Worm (Caenorhabditis elegans) whole organism, L2 larva: Measurements from ENCODE around the gene Y38C1BA.1.
A peak's percentile ranks its signal among the peaks of the same experiment; 100 is the strongest.

ENCODE experiments used
- C34F6.9 ChIP-seq: fragments of 150-350 bp; optimal IDR thresholded peaks from 2 replicates; lab custom pipeline; 2014; ENCODE audit warnings: missing biosample characterization, missing genetic modification characterization
- F13H6.1 ChIP-seq: sonication (generic microtip); optimal IDR thresholded peaks from 2 replicates; lab custom pipeline; 2016; ENCODE audit warnings: missing genetic modification characterization, missing compliant biosample characterization
- R02D3.7 ChIP-seq: fragments of 150-350 bp; optimal IDR thresholded peaks from 2 replicates; lab custom pipeline; 2014; ENCODE audit warnings: missing biosample characterization, missing genetic modification characterization
- Y55F3AM.14 ChIP-seq: fragments of 200-800 bp; sonication (Bioruptor generic); optimal IDR thresholded peaks from 2 replicates; lab custom pipeline; 2018; ENCODE audit warnings: mild to moderate bottlenecking, missing genetic modification characterization, missing compliant biosample characterization
- ZK546.5 ChIP-seq: sonication (generic microtip); optimal IDR thresholded peaks from 2 replicates; lab custom pipeline; 2017; ENCODE audit warnings: missing biosample characterization, missing genetic modification characterization
- alr-1 ChIP-seq: fragments of 150-350 bp; optimal IDR thresholded peaks from 2 replicates; lab custom pipeline; 2014; ENCODE audit warnings: missing biosample characterization, missing genetic modification characterization
- aly-2 ChIP-seq: fragments of 150-350 bp; optimal IDR thresholded peaks from 2 replicates; lab custom pipeline; 2014; ENCODE audit warnings: missing biosample characterization, missing genetic modification characterization
- ama-1 ChIP-seq: fragments of 150-350 bp; optimal IDR thresholded peaks from 2 replicates; lab custom pipeline; 2018; ENCODE audit warnings: inconsistent platforms
- blmp-1 ChIP-seq: sonication (generic microtip); optimal IDR thresholded peaks from 2 replicates; lab custom pipeline; 2017; ENCODE audit warnings: missing genetic modification characterization, mild to moderate bottlenecking, missing compliant biosample characterization, antibody characterized with exemption, moderate library complexity; ENCODE audit not compliant: insufficient read depth
- ceh-16 ChIP-seq: fragments of 150-350 bp; optimal IDR thresholded peaks from 2 replicates; lab custom pipeline; 2014; ENCODE audit warnings: missing biosample characterization, missing genetic modification characterization
- ceh-82 ChIP-seq: fragments of 150-350 bp; optimal IDR thresholded peaks from 2 replicates; lab custom pipeline; 2014; ENCODE audit warnings: missing biosample characterization, missing genetic modification characterization
- crh-2 ChIP-seq: sonication (generic microtip); optimal IDR thresholded peaks from 2 replicates; lab custom pipeline; 2017; ENCODE audit warnings: missing biosample characterization, missing genetic modification characterization
- egl-27 ChIP-seq: sonication (generic microtip); optimal IDR thresholded peaks from 3 replicates; lab custom pipeline; 2017; ENCODE audit warnings: missing biosample characterization, missing genetic modification reagents, missing genetic modification characterization
- elt-3 ChIP-seq: sonication (generic microtip); optimal IDR thresholded peaks from 2 replicates; lab custom pipeline; 2017; ENCODE audit warnings: missing biosample characterization, missing genetic modification characterization
- fos-1 ChIP-seq: fragments of 150-350 bp; optimal IDR thresholded peaks from 2 replicates; lab custom pipeline; 2014; ENCODE audit warnings: missing biosample characterization, missing genetic modification characterization
- gmeb-1 ChIP-seq: fragments of 150-350 bp; optimal IDR thresholded peaks from 2 replicates; lab custom pipeline; 2014; ENCODE audit warnings: missing biosample characterization, missing genetic modification characterization
- lin-11 ChIP-seq: fragments of 150-350 bp; sonication (generic microtip); optimal IDR thresholded peaks from 2 replicates; lab custom pipeline; 2014; ENCODE audit warnings: missing biosample characterization, missing genetic modification characterization, inconsistent platforms, mixed read lengths
- lin-13 ChIP-seq: fragments of 150-350 bp; optimal IDR thresholded peaks from 2 replicates; lab custom pipeline; 2014; ENCODE audit warnings: missing biosample characterization, missing genetic modification reagents, missing genetic modification characterization
- lin-39 ChIP-seq: fragments of 150-350 bp; optimal IDR thresholded peaks from 2 replicates; lab custom pipeline; 2014; ENCODE audit warnings: missing biosample characterization, missing genetic modification reagents, missing genetic modification characterization
- lsy-2 ChIP-seq, 2 experiments: fragments of 150-350 bp in 1 of 2; sonication (generic microtip) in 1 of 2; optimal IDR thresholded peaks; 2 replicates each; lab custom pipeline; 2014 to 2017; ENCODE audit warnings: missing biosample characterization in 2 of 2, missing genetic modification characterization in 2 of 2
- mab-5 ChIP-seq: fragments of 150-350 bp; optimal IDR thresholded peaks from 2 replicates; lab custom pipeline; 2014; ENCODE audit warnings: missing biosample characterization, missing genetic modification characterization
- mbf-1 ChIP-seq: sonication (generic microtip); optimal IDR thresholded peaks from 2 replicates; lab custom pipeline; 2017; ENCODE audit warnings: missing biosample characterization, missing genetic modification characterization
- mdl-1 ChIP-seq, 2 experiments: fragments of 150-350 bp in 1 of 2; sonication (generic microtip) in 1 of 2; optimal IDR thresholded peaks; 2 replicates each; lab custom pipeline; 2017; ENCODE audit warnings: missing biosample characterization in 2 of 2, missing genetic modification characterization in 2 of 2
- nhr-10 ChIP-seq: sonication (generic microtip); optimal IDR thresholded peaks from 2 replicates; lab custom pipeline; 2017; ENCODE audit warnings: missing biosample characterization, missing genetic modification characterization
- nhr-11 ChIP-seq: fragments of 150-350 bp; optimal IDR thresholded peaks from 2 replicates; lab custom pipeline; 2014; ENCODE audit warnings: missing biosample characterization, missing genetic modification characterization
- nhr-12 ChIP-seq: fragments of 150-350 bp; optimal IDR thresholded peaks from 2 replicates; lab custom pipeline; 2014; ENCODE audit warnings: missing biosample characterization, missing genetic modification characterization
- nhr-129 ChIP-seq: fragments of 150-350 bp; optimal IDR thresholded peaks from 2 replicates; lab custom pipeline; 2014; ENCODE audit warnings: missing biosample characterization, missing genetic modification characterization
- nhr-21 ChIP-seq: fragments of 150-350 bp; optimal IDR thresholded peaks from 2 replicates; lab custom pipeline; 2014; ENCODE audit warnings: missing biosample characterization, missing genetic modification characterization
- nhr-23 ChIP-seq: fragments of 150-350 bp; optimal IDR thresholded peaks from 2 replicates; lab custom pipeline; 2014; ENCODE audit warnings: missing biosample characterization, missing genetic modification reagents, missing genetic modification characterization
- nhr-25 ChIP-seq: fragments of 150-350 bp; sonication (generic microtip); optimal IDR thresholded peaks from 3 replicates; lab custom pipeline; 2014; ENCODE audit warnings: missing biosample characterization, missing genetic modification characterization
- nhr-6 ChIP-seq: fragments of 150-350 bp; optimal IDR thresholded peaks from 2 replicates; lab custom pipeline; 2014; ENCODE audit warnings: missing biosample characterization, missing genetic modification characterization
- nhr-77 ChIP-seq: fragments of 150-350 bp; optimal IDR thresholded peaks from 2 replicates; lab custom pipeline; 2014; ENCODE audit warnings: missing biosample characterization, missing genetic modification characterization
- sem-4 ChIP-seq: fragments of 150-350 bp; optimal IDR thresholded peaks from 2 replicates; lab custom pipeline; 2014; ENCODE audit warnings: missing biosample characterization, missing genetic modification reagents, missing genetic modification characterization
- skn-1 ChIP-seq: sonication (generic microtip); optimal IDR thresholded peaks from 2 replicates; lab custom pipeline; 2017; ENCODE audit warnings: missing biosample characterization, missing genetic modification characterization
- sma-3 ChIP-seq: sonication (generic microtip); optimal IDR thresholded peaks from 2 replicates; lab custom pipeline; 2016; ENCODE audit warnings: missing genetic modification reagents, missing genetic modification characterization, missing compliant biosample characterization
- sma-9 ChIP-seq, 2 experiments: fragments of 150-350 bp in 1 of 2; sonication (generic microtip) in 1 of 2; optimal IDR thresholded peaks; 2 replicates each; lab custom pipeline; 2014 to 2016; ENCODE audit warnings: missing genetic modification characterization in 2 of 2, mild to moderate bottlenecking in 1 of 2, missing biosample characterization in 1 of 2, missing compliant biosample characterization in 1 of 2, missing genetic modification reagents in 1 of 2, moderate library complexity in 1 of 2
- snpc-4 ChIP-seq: fragments of 150-350 bp; optimal IDR thresholded peaks from 2 replicates; lab custom pipeline; 2014; ENCODE audit warnings: missing biosample characterization, missing genetic modification characterization
- unc-39 ChIP-seq: fragments of 150-350 bp; optimal IDR thresholded peaks from 2 replicates; lab custom pipeline; 2014; ENCODE audit warnings: missing biosample characterization, missing genetic modification characterization
- unc-55 ChIP-seq: fragments of 150-350 bp; sonication (generic microtip); optimal IDR thresholded peaks from 3 replicates; lab custom pipeline; 2014; ENCODE audit warnings: missing biosample characterization, missing genetic modification reagents, missing genetic modification characterization
- unc-62 ChIP-seq: fragments of 150-350 bp; optimal IDR thresholded peaks from 2 replicates; lab custom pipeline; 2014; ENCODE audit warnings: missing biosample characterization, missing genetic modification reagents, missing genetic modification characterization
- zag-1 ChIP-seq: fragments of 150-350 bp; optimal IDR thresholded peaks from 2 replicates; lab custom pipeline; 2014; ENCODE audit warnings: missing biosample characterization, missing genetic modification characterization
- ztf-1 ChIP-seq: fragments of 200-800 bp; sonication (Bioruptor generic); conservative IDR thresholded peaks from 2 replicates; pipeline ENCODE4 v1.3.6; 2022; ENCODE audit warnings: missing genetic modification characterization, missing compliant biosample characterization
- ztf-11 ChIP-seq: sonication (generic microtip); optimal IDR thresholded peaks from 2 replicates; lab custom pipeline; 2017; ENCODE audit warnings: missing biosample characterization, missing genetic modification characterization
- ztf-4 ChIP-seq: fragments of 150-350 bp; optimal IDR thresholded peaks from 2 replicates; lab custom pipeline; 2014; ENCODE audit warnings: missing biosample characterization, missing genetic modification characterization

The Y38C1BA.1 gene

DNA sequence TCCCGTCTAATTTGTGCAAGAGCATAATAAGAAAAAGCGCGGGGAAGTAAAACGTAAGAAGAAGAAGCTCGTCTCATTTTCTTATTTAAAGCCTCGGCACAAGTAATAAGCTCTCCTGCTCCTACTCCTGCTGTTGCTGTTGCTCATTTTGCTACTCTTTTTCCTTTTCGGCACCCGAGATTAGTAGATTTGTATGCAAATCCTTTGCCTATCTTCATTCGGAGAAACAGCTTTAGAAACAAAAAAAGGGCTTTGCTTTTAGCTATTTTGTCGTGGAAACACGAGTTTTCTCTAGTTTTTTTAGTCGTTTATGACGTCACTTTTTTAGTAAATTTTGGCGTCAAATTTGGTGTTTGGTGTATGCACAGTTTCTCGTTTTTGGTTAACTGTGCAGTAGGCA is 39.8 kb upstream of the Y38C1BA.1 start:
- TF ChIP-seq mab-5 (tag; lab: Kevin White, UChicago) (no peak), lin-13 (GFP tag; lab: Kevin White, UChicago) (no peak), nhr-12 (tag; lab: Kevin White, UChicago) (no peak), alr-1 (tag; lab: Kevin White, UChicago) (no peak), lsy-2 (tag; optimal IDR thresholded peaks at IDR 0.05; lab: Kevin White, UChicago) (no peak), zag-1 (no peak), blmp-1 (tag; lab: Kevin White, UChicago) (no peak), nhr-11 (tag; lab: Kevin White, UChicago) (no peak), unc-62 (GFP tag; lab: Kevin White, UChicago) (no peak), mbf-1 (tag; lab: Kevin White, UChicago) (no peak), gmeb-1 (tag; lab: Kevin White, UChicago) (no peak), nhr-77 (no peak), ceh-16 (tag; lab: Kevin White, UChicago) (no peak), Y55F3AM.14 (GFP tag; lab: Kevin White, UChicago) (no peak), unc-39 (tag; lab: Kevin White, UChicago) (no peak), skn-1 (no peak), ZK546.5 (tag; lab: Kevin White, UChicago) (no peak), nhr-25 (tag; lab: Kevin White, UChicago) (no peak), snpc-4 (no peak), nhr-10 (tag; lab: Kevin White, UChicago) (no peak)
- TF ChIP-seq, all 48 proteins: peak for 0

DNA sequence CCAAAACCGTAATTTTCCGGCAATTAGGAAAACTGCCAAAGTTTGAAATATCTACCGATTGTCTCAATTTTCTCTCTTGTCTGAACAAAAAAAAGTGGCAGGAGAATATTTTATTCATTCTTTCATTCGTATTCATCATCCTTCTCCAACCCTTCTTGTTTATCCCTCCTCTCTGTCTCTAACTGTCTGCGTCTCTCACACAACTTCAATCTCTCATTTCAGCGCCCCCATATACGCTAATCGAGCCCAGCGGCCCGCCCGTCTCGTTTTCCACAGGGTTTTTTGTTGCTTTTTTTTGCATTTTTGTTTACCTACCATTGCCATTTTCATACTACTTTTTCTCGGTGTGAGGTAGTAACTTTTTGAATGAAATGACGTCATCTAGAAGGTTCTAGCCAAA is 38.5 kb upstream of the Y38C1BA.1 start:
- TF ChIP-seq C34F6.9 (tag; lab: Kevin White, UChicago) = peak; percentile 24
- TF ChIP-seq zag-1 = no peak
- TF ChIP-seq unc-55 (GFP tag; lab: Kevin White, UChicago) = peak; percentile 18
- no peak for TF ChIP-seq Y55F3AM.14 (GFP tag; lab: Kevin White, UChicago)

ce11 chrIV:1838583-1838982 is 34.8 kb upstream of the Y38C1BA.1 start:
- peak; percentile 46 for TF ChIP-seq nhr-25 (tag; lab: Kevin White, UChicago)
- TF ChIP-seq unc-62 (GFP tag; lab: Kevin White, UChicago) = no peak
- no peak for TF ChIP-seq ama-1 (lab: Kevin White, UChicago)
- no peak for TF ChIP-seq sma-9 (GFP tag; optimal IDR thresholded peaks at IDR 0.05; lab: Kevin White, UChicago)
- TF ChIP-seq sma-9 (tag; optimal IDR thresholded peaks at IDR 0.05; lab: Kevin White, UChicago) = no peak
- TF ChIP-seq skn-1 = no peak
- no peak for TF ChIP-seq aly-2 (tag; lab: Kevin White, UChicago)
- TF ChIP-seq F13H6.1 (tag; lab: Kevin White, UChicago) = peak; percentile 43
- peak; percentile 21 for TF ChIP-seq lin-13 (GFP tag; lab: Kevin White, UChicago)
- TF ChIP-seq, all 48 proteins: peak for 3

- TF ChIP-seq ztf-11 (tag; lab: Kevin White, UChicago) (no peak), lin-11 (no peak), nhr-6 (tag; lab: Kevin White, UChicago) (peak; percentile 4), nhr-10 (tag; lab: Kevin White, UChicago) (no peak), nhr-129 (tag; lab: Kevin White, UChicago) (peak; percentile 64), ZK546.5 (tag; lab: Kevin White, UChicago) (no peak), nhr-21 (tag; lab: Kevin White, UChicago) (peak; percentile 62), F13H6.1 (tag; lab: Kevin White, UChicago) (peak; percentile 85), nhr-23 (tag; lab: Kevin White, UChicago) (no peak), nhr-77 (no peak), blmp-1 (tag; lab: Kevin White, UChicago) (peak; percentile 84), crh-2 (tag; lab: Kevin White, UChicago) (peak; percentile 67), snpc-4 (peak; percentile 41), egl-27 (tag; lab: Kevin White, UChicago) (peak; percentile 58), fos-1 (tag; lab: Kevin White, UChicago) (peak; percentile 91), ceh-82 (tag; lab: Kevin White, UChicago) (no peak), lin-39 (tag; lab: Kevin White, UChicago) (no peak), sem-4 (tag; lab: Kevin White, UChicago) (no peak), unc-55 (GFP tag; lab: Kevin White, UChicago) (peak; percentile 19), C34F6.9 (tag; lab: Kevin White, UChicago) (peak; percentile 54), ztf-1 (GFP tag; lab: Robert Waterston, UW) (no peak), gmeb-1 (tag; lab: Kevin White, UChicago) (peak; percentile 45), ceh-16 (tag; lab: Kevin White, UChicago) (no peak), nhr-11 (tag; lab: Kevin White, UChicago) (no peak), aly-2 (tag; lab: Kevin White, UChicago) (no peak), ama-1 (lab: Kevin White, UChicago) (no peak), nhr-12 (tag; lab: Kevin White, UChicago) (no peak), zag-1 (no peak), R02D3.7 (tag; lab: Kevin White, UChicago) (no peak), lsy-2 (tag; optimal IDR thresholded peaks at IDR 0.05; lab: Kevin White, UChicago) (peak in 1 of 2 experiments; percentile 66), sma-3 (GFP tag; lab: Kevin White, UChicago) (peak; percentile 48), mab-5 (tag; lab: Kevin White, UChicago) (no peak), elt-3 (no peak), unc-39 (tag; lab: Kevin White, UChicago) (no peak), unc-62 (GFP tag; lab: Kevin White, UChicago) (no peak), ztf-4 (tag; lab: Kevin White, UChicago) (no peak), Y55F3AM.14 (GFP tag; lab: Kevin White, UChicago) (no peak), mdl-1 (tag; optimal IDR thresholded peaks at IDR 0.05; lab: Kevin White, UChicago) (no peak)
Observed at ce11 chrIV:1837134-1837533, 33.4 kb upstream of the Y38C1BA.1 start.
